Worm (Caenorhabditis elegans) whole organism, L4 larva: ENCODE measurements around the gene tyra-2.

Experiments
- F26F4.8 ChIP-seq: fragments of 200-800 bp; sonication (Bioruptor generic); conservative IDR thresholded peaks from 2 replicates; pipeline ENCODE4 v1.3.6; 2022; ENCODE audit warnings: missing genetic modification characterization, missing compliant biosample characterization
- F37D6.2 ChIP-seq: sonication (generic microtip); optimal IDR thresholded peaks from 2 replicates; lab custom pipeline; 2016; ENCODE audit warnings: mild to moderate bottlenecking, missing genetic modification characterization, missing compliant biosample characterization
- T20F7.1 ChIP-seq: fragments of 200-800 bp; sonication (Bioruptor generic); optimal IDR thresholded peaks from 2 replicates; lab custom pipeline; 2018; ENCODE audit warnings: mild to moderate bottlenecking, missing genetic modification characterization, missing compliant biosample characterization
- Y48G9A.11 ChIP-seq: fragments of 200-800 bp; sonication (Bioruptor generic); IDR thresholded peaks from 2 replicates; pipeline ENCODE4 v1.3.6; 2022; ENCODE audit warnings: missing genetic modification reagents, missing genetic modification characterization, missing compliant biosample characterization
- Y5F2A.4 ChIP-seq: fragments of 200-800 bp; sonication (Bioruptor generic); optimal IDR thresholded peaks from 2 replicates; lab custom pipeline; 2018; ENCODE audit warnings: mild to moderate bottlenecking, missing genetic modification characterization, missing compliant biosample characterization
- ZK337.2 ChIP-seq: fragments of 200-800 bp; sonication (Bioruptor generic); IDR thresholded peaks from 2 replicates; pipeline ENCODE4 v1.3.6; 2022; ENCODE audit warnings: missing genetic modification reagents, missing genetic modification characterization, missing compliant biosample characterization
- ZK546.5 ChIP-seq, 2 experiments: sonication (generic microtip); optimal IDR thresholded peaks; 2 replicates each; lab custom pipeline; 2017; ENCODE audit warnings: missing biosample characterization in 2 of 2, missing genetic modification characterization in 2 of 2
- aha-1 ChIP-seq: fragments of 150-350 bp; peaks from one replicate; lab custom pipeline; 2014; ENCODE audit warnings: missing biosample characterization, missing genetic modification characterization
- arid-1 ChIP-seq: fragments of 200-800 bp; sonication (Bioruptor generic); conservative IDR thresholded peaks from 2 replicates; pipeline ENCODE4 v1.3.6; 2022; ENCODE audit warnings: missing genetic modification reagents, missing genetic modification characterization, missing compliant biosample characterization
- ctbp-1 ChIP-seq: fragments of 200-800 bp; sonication (Bioruptor generic); IDR thresholded peaks from 2 replicates; pipeline ENCODE4 v1.3.6; 2022; ENCODE audit warnings: missing genetic modification reagents, missing genetic modification characterization, missing compliant biosample characterization
- fkh-10 ChIP-seq: fragments of 150-350 bp; optimal IDR thresholded peaks from 2 replicates; lab custom pipeline; 2014; ENCODE audit warnings: missing biosample characterization, missing genetic modification reagents, missing genetic modification characterization
- hmg-1.1 ChIP-seq: fragments of 200-800 bp; sonication (Bioruptor generic); IDR thresholded peaks from 2 replicates; pipeline ENCODE4 v1.3.6; 2022; ENCODE audit warnings: missing genetic modification reagents, missing genetic modification characterization, missing compliant biosample characterization
- lin-1 ChIP-seq: fragments of 200-800 bp; sonication (Bioruptor generic); IDR thresholded peaks from 2 replicates; pipeline ENCODE4 v1.3.6; 2022; ENCODE audit warnings: missing genetic modification reagents, missing genetic modification characterization, missing compliant biosample characterization
- lin-39 ChIP-seq: fragments of 150-350 bp; optimal IDR thresholded peaks from 2 replicates; lab custom pipeline; 2014; ENCODE audit warnings: missing biosample characterization, missing genetic modification reagents, missing genetic modification characterization
- mdl-1 ChIP-seq, 2 experiments: fragments of 150-350 bp in 1 of 2; sonication (generic microtip) in 1 of 2; optimal IDR thresholded peaks; 2 replicates each; lab custom pipeline; 2014 to 2017; ENCODE audit warnings: missing biosample characterization in 2 of 2, missing genetic modification characterization in 2 of 2
- mes-2 ChIP-seq: sonication (generic microtip); optimal IDR thresholded peaks from 2 replicates; lab custom pipeline; 2016; ENCODE audit warnings: missing genotype, mild to moderate bottlenecking, missing genetic modification characterization, missing compliant biosample characterization; ENCODE audit not compliant: poor library complexity, severe bottlenecking
- mxl-3 ChIP-seq: fragments of 200-800 bp; sonication (Bioruptor generic); optimal IDR thresholded peaks from 2 replicates; lab custom pipeline; 2018; ENCODE audit warnings: mild to moderate bottlenecking, missing genetic modification characterization, missing compliant biosample characterization
- nhr-237 ChIP-seq: sonication (generic microtip); optimal IDR thresholded peaks from 2 replicates; lab custom pipeline; 2017; ENCODE audit warnings: missing biosample characterization, missing genetic modification characterization
- nhr-28 ChIP-seq: fragments of 150-350 bp; optimal IDR thresholded peaks from 2 replicates; lab custom pipeline; 2014; ENCODE audit warnings: missing biosample characterization, missing genetic modification characterization
- nhr-6 ChIP-seq: fragments of 150-350 bp; optimal IDR thresholded peaks from 2 replicates; lab custom pipeline; 2014; ENCODE audit warnings: missing biosample characterization, missing genetic modification characterization
- nhr-77 ChIP-seq: fragments of 150-350 bp; optimal IDR thresholded peaks from 2 replicates; lab custom pipeline; 2014; ENCODE audit warnings: missing biosample characterization, missing genetic modification characterization
- sdz-12 ChIP-seq: fragments of 200-800 bp; sonication (Bioruptor generic); optimal IDR thresholded peaks from 2 replicates; lab custom pipeline; 2018; ENCODE audit warnings: mild to moderate bottlenecking, missing genetic modification characterization, missing compliant biosample characterization
- set-16 ChIP-seq: fragments of 200-800 bp; sonication (Bioruptor generic); IDR thresholded peaks from 2 replicates; pipeline ENCODE4 v1.3.6; 2022; ENCODE audit warnings: missing genetic modification reagents, missing genetic modification characterization, missing compliant biosample characterization
- snpc-1.2 ChIP-seq: fragments of 200-800 bp; sonication (Bioruptor generic); IDR thresholded peaks from 2 replicates; pipeline ENCODE4 v1.3.6; 2022; ENCODE audit warnings: missing genetic modification reagents, missing genetic modification characterization, missing compliant biosample characterization
- snpc-4 ChIP-seq: fragments of 150-350 bp; optimal IDR thresholded peaks from 2 replicates; lab custom pipeline; 2014; ENCODE audit warnings: missing biosample characterization, missing genetic modification characterization
- tag-97 ChIP-seq: fragments of 200-800 bp; sonication (Bioruptor generic); IDR thresholded peaks from 2 replicates; pipeline ENCODE4 v1.3.6; 2022; ENCODE audit warnings: missing genetic modification characterization, missing compliant biosample characterization
- unc-62 ChIP-seq, 3 experiments: fragments of 150-350 bp in 1 of 3; sonication (generic microtip); optimal IDR thresholded peaks in 2 of 3; peaks in 1 of 3; 1 replicate in 1 of 3; 2 replicates in 2 of 3; lab custom pipeline; 2014 to 2017; ENCODE audit warnings: missing biosample characterization in 3 of 3, missing genetic modification characterization in 3 of 3, missing genetic modification reagents in 3 of 3, missing genotype in 1 of 3
- ztf-7 ChIP-seq: fragments of 150-350 bp; optimal IDR thresholded peaks from 2 replicates; lab custom pipeline; 2014; ENCODE audit warnings: missing biosample characterization, missing genetic modification characterization

The tyra-2 gene

DNA sequence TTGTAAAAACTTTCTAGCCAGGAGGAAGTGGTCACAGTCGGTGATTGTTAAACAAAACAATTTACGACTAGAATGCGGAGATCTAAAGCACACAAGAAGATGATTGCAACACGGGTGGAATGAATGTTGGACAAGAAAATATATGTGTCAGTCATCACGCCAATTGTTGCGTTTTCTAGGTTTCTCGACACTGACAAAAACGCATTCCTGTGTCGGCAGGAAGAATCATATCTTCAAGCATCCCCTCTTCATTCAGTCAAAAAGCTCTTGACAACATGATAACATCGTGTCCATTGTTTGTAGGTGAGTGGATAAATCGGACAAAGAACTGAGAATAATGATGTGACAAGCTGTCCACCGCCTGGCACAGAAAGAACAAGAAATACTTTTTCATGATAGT is 45.8 kb downstream of the tyra-2 start:
- TF ChIP-seq snpc-4 (tag; lab: Kevin White, UChicago) (no peak), unc-62 (GFP tag; optimal IDR thresholded peaks at IDR 0.05 in 1 of 2; lab: Kevin White, UChicago) (peak in 1 of 2 experiments; percentile 83), unc-62 (tag; optimal IDR thresholded peaks at IDR 0.05; lab: Kevin White, UChicago) (no peak), ZK546.5 (tag; optimal IDR thresholded peaks at IDR 0.05; lab: Kevin White, UChicago) (no peak)

ce11 chrX:6958914-6959313 is 46.5 kb downstream of the tyra-2 start:
- TF ChIP-seq set-16 (GFP tag; lab: Robert Waterston, UW) (no peak), aha-1 (tag; lab: Kevin White, UChicago) (peak; percentile 61), ZK337.2 (no peak)

ce11 chrX:6956299-6956698 is 49.1 kb downstream of the tyra-2 start, which contains the start of gene inx-1:
TSS of gene inx-1 (minus strand) at chrX:6956399.
- no peak for TF ChIP-seq ztf-7 (tag; lab: Kevin White, UChicago)
- TF ChIP-seq snpc-1.2 (GFP tag; lab: Robert Waterston, UW): no peak
- no peak for TF ChIP-seq nhr-237 (tag; lab: Kevin White, UChicago)
- no peak for TF ChIP-seq ctbp-1 (GFP tag; lab: Robert Waterston, UW)
- TF ChIP-seq nhr-6: no peak
- no peak for TF ChIP-seq mdl-1 (tag; optimal IDR thresholded peaks at IDR 0.05; lab: Kevin White, UChicago)
- TF ChIP-seq hmg-1.1 (GFP tag; lab: Robert Waterston, UW): no peak
- no peak for TF ChIP-seq lin-1
- no peak for TF ChIP-seq fkh-10 (GFP tag; lab: Kevin White, UChicago)
- no peak for TF ChIP-seq Y5F2A.4 (GFP tag; lab: Kevin White, UChicago)
- no peak for TF ChIP-seq nhr-28
- TF ChIP-seq nhr-77 (tag; lab: Kevin White, UChicago): no peak
- no peak for TF ChIP-seq mes-2
- TF ChIP-seq arid-1 (GFP tag; lab: Robert Waterston, UW): no peak
- TF ChIP-seq sdz-12 (GFP tag; lab: Kevin White, UChicago): no peak
- no peak for TF ChIP-seq F37D6.2 (tag; lab: Kevin White, UChicago)
- no peak for TF ChIP-seq aha-1 (tag; lab: Kevin White, UChicago)
- no peak for TF ChIP-seq lin-39 (tag; lab: Kevin White, UChicago)
- no peak for TF ChIP-seq T20F7.1 (GFP tag; lab: Kevin White, UChicago)
- no peak for TF ChIP-seq F26F4.8 (GFP tag; lab: Robert Waterston, UW)

DNA sequence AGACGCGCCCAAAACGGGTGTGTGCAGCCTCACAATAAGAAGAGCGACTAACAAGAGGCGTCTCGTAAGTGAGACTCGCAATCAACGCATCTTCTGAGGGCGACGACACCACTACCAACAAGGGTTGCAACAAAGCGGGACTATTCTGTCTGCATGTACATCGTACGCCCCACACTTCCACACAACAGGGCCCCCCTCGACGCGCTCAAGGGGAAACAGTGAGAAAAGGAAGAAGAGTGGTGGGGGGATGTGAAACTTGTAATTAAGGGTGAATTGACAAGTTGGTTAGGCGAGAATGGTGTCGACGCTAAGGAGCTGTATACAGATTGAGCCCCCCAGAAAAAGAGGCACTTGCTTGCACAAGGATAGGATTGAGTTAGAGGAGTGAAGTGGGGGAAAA is 52.0 kb downstream of the tyra-2 start:
- no peak for TF ChIP-seq mxl-3 (GFP tag; lab: Kevin White, UChicago)
- no peak for TF ChIP-seq tag-97 (GFP tag; lab: Robert Waterston, UW)
- TF ChIP-seq snpc-4 (tag; lab: Kevin White, UChicago): no peak
- no peak for TF ChIP-seq Y48G9A.11 (GFP tag; lab: Robert Waterston, UW)
- TF ChIP-seq, all 104 proteins: peak for 0
